Comparison of ENCODE assay signal across 2 worm cellular contexts in genomic region chrIV:10489409-10489808, ce11.
TF ChIP-seq lines count a peak whose summit lies in the region.

No protein-coding gene starts in this region.

TF ChIP-seq in whole organism, L1 larva, 84 proteins besides CTCF, POLR2A, EP300 and RAD21:
- TF ChIP-seq dsc-1 (tag; optimal IDR thresholded peaks at IDR 0.05; lab: Kevin White, UChicago) (peak; percentile 98), hlh-4 (tag; optimal IDR thresholded peaks at IDR 0.05; lab: Kevin White, UChicago) (no peak), fkh-4 (tag; optimal IDR thresholded peaks at IDR 0.05; lab: Kevin White, UChicago; ENCODE audit: borderline replicate concordance) (peak; percentile 88), tlp-1 (tag; optimal IDR thresholded peaks at IDR 0.05; lab: Kevin White, UChicago) (no peak), lin-14 (GFP tag; optimal IDR thresholded peaks at IDR 0.05; lab: Kevin White, UChicago) (no peak), elt-2 (tag; optimal IDR thresholded peaks at IDR 0.05; lab: Kevin White, UChicago) (no peak)

TF ChIP-seq in whole organism, late embryonic, 69 proteins besides CTCF, POLR2A, EP300 and RAD21:
- TF ChIP-seq mec-3 (tag; optimal IDR thresholded peaks at IDR 0.05; lab: Kevin White, UChicago; ENCODE audit: borderline replicate concordance) (no peak), hlh-8 (tag; optimal IDR thresholded peaks at IDR 0.05; lab: Kevin White, UChicago) (peak; percentile 3)
